Fruit fly (Drosophila melanogaster): ENCODE data around the gene tst.

- TF ChIP-seq Hr78 (GFP tag; optimal IDR thresholded peaks at IDR 0.05) (no peak), psq (GFP tag; optimal IDR thresholded peaks at IDR 0.05) (no peak), woc (GFP tag; optimal IDR thresholded peaks at IDR 0.05) (no peak), h (GFP tag; optimal IDR thresholded peaks at IDR 0.05) (no peak), CrebA (GFP tag; optimal IDR thresholded peaks at IDR 0.05; ENCODE audit: borderline replicate concordance) (no peak), N (GFP tag; optimal IDR thresholded peaks at IDR 0.05) (no peak), lola (GFP tag; optimal IDR thresholded peaks at IDR 0.05) (no peak)
Measured at dm6 chr3R:23747446-23747845, 25.2 kb downstream of the tst start.

Data from whole organism, wandering third instar larva.